Worm (Caenorhabditis elegans): ENCODE measurements around the gene K01A11.3.

The K01A11.3 gene

ce11 chrIII:3426741-3427140 lies 25.7 kb downstream of the K01A11.3 start:
- TF ChIP-seq ceh-19 (GFP tag; optimal IDR thresholded peaks at IDR 0.05) (no peak), hlh-13 (GFP tag; optimal IDR thresholded peaks at IDR 0.05) (no peak), ceh-48 (tag; optimal IDR thresholded peaks at IDR 0.05) (no peak), unc-86 (tag; optimal IDR thresholded peaks at IDR 0.05) (no peak), unc-3 (GFP tag; conservative IDR thresholded peaks at IDR 0.05) (no peak), unc-3 (tag; optimal IDR thresholded peaks at IDR 0.05) (no peak), nhr-11 (tag; optimal IDR thresholded peaks at IDR 0.05) (no peak)

- TF ChIP-seq C38D4.7 (GFP tag; optimal IDR thresholded peaks at IDR 0.05) (no peak), che-1 (tag; optimal IDR thresholded peaks at IDR 0.05) (no peak), elt-4 (tag; optimal IDR thresholded peaks at IDR 0.05) (no peak), ceh-30 (tag; optimal IDR thresholded peaks at IDR 0.05) (no peak), Y22D7AL.16 (tag; optimal IDR thresholded peaks at IDR 0.05) (no peak), C08G9.2 (tag; optimal IDR thresholded peaks at IDR 0.05) (no peak), unc-3 (GFP tag; conservative IDR thresholded peaks at IDR 0.05) (no peak), unc-3 (tag; optimal IDR thresholded peaks at IDR 0.05) (no peak), pha-2 (tag; optimal IDR thresholded peaks at IDR 0.05) (no peak), npax-4 (tag; optimal IDR thresholded peaks at IDR 0.05) (no peak), pha-4 (tag; optimal IDR thresholded peaks at IDR 0.05) (no peak), eyg-1 (tag; optimal IDR thresholded peaks at IDR 0.05) (no peak), ttx-3 (tag; optimal IDR thresholded peaks at IDR 0.05) (no peak), lin-11 (tag; optimal IDR thresholded peaks at IDR 0.05) (no peak), sox-4 (tag; optimal IDR thresholded peaks at IDR 0.05) (no peak)
Measured at ce11 chrIII:3425438-3425837, 27.0 kb downstream of the K01A11.3 start, which contains the start of gene metl-18. metl-18 (plus strand) TSS chrIII:3425738.

- TF ChIP-seq ceh-2 (tag; optimal IDR thresholded peaks at IDR 0.05) = peak; percentile 48
- TF ChIP-seq zip-5 (tag; optimal IDR thresholded peaks at IDR 0.05) = peak; percentile 36
- peak; percentile 52 for TF ChIP-seq tbx-2 (tag; optimal IDR thresholded peaks at IDR 0.05)
- no peak for TF ChIP-seq ceh-30 (tag; optimal IDR thresholded peaks at IDR 0.05)
- TF ChIP-seq ceh-31 (tag; optimal IDR thresholded peaks at IDR 0.05) = peak; percentile 72
- peak; percentile 7 for TF ChIP-seq ceh-14 (tag; optimal IDR thresholded peaks at IDR 0.05)
- no peak for TF ChIP-seq odd-2 (tag; optimal IDR thresholded peaks at IDR 0.05)
- TF ChIP-seq lim-6 (tag; optimal IDR thresholded peaks at IDR 0.05) = peak; percentile 29
- peak; percentile 10 for TF ChIP-seq rnt-1 (tag; optimal IDR thresholded peaks at IDR 0.05)
- TF ChIP-seq C08G9.2 (tag; optimal IDR thresholded peaks at IDR 0.05) = peak; percentile 54
- TF ChIP-seq ref-2 (tag; optimal IDR thresholded peaks at IDR 0.05) = peak; percentile 17
- no peak for TF ChIP-seq F13H6.1 (tag; optimal IDR thresholded peaks at IDR 0.05)
- peak; percentile 17 for TF ChIP-seq ceh-34 (tag; optimal IDR thresholded peaks at IDR 0.05)
Measured at ce11 chrIII:3423924-3424323, 28.5 kb downstream of the K01A11.3 start.

- TF ChIP-seq nfya-1 (tag; optimal IDR thresholded peaks at IDR 0.05) (peak; percentile 98), ceh-6 (GFP tag; optimal IDR thresholded peaks at IDR 0.05) (no peak)
Measured at ce11 chrIII:3418906-3419305, 33.5 kb downstream of the K01A11.3 start.

- TF ChIP-seq Y22D7AL.16 (tag; optimal IDR thresholded peaks at IDR 0.05) = no peak
- peak; percentile 82 for TF ChIP-seq nfya-1 (tag; optimal IDR thresholded peaks at IDR 0.05)
Measured at ce11 chrIII:3417453-3417852, 35.0 kb downstream of the K01A11.3 start.

- no peak for TF ChIP-seq hlh-6 (tag; optimal IDR thresholded peaks at IDR 0.05)
- TF ChIP-seq ceh-31 (tag; optimal IDR thresholded peaks at IDR 0.05) = peak; percentile 29
- no peak for TF ChIP-seq ceh-19 (GFP tag; optimal IDR thresholded peaks at IDR 0.05)
- no peak for TF ChIP-seq npax-4 (tag; optimal IDR thresholded peaks at IDR 0.05)
- TF ChIP-seq ceh-9 (tag; optimal IDR thresholded peaks at IDR 0.05) = no peak
- TF ChIP-seq unc-42 (tag; optimal IDR thresholded peaks at IDR 0.05) = peak; percentile 97
Measured at ce11 chrIII:3414412-3414811, 38.0 kb downstream of the K01A11.3 start.

Measured in whole organism, late embryonic.